Fruit fly (Drosophila melanogaster) whole organism, wandering third instar larva: ENCODE results near the gene CG17344.

Experiments used
- Abd-B ChIP-seq: fragments of >200 bp; optimal IDR thresholded peaks from 2 replicates; lab custom pipeline; 2017; ENCODE audit warnings: missing biosample characterization, missing genetic modification characterization
- CG32264 ChIP-seq: fragments of 200-800 bp; sonication (Bioruptor generic); optimal IDR thresholded peaks from 2 replicates; lab custom pipeline; 2016; ENCODE audit warnings: missing biosample characterization, missing genetic modification characterization
- CrebA ChIP-seq: fragments of 200-800 bp; sonication (Bioruptor generic); optimal IDR thresholded peaks from 2 replicates; lab custom pipeline; 2016; ENCODE audit warnings: missing biosample characterization, mild to moderate bottlenecking, missing genetic modification characterization, borderline replicate concordance
- Dfd ChIP-seq: fragments of >200 bp; optimal IDR thresholded peaks from 2 replicates; lab custom pipeline; 2017; ENCODE audit warnings: missing biosample characterization, missing genetic modification characterization
- Dif ChIP-seq: fragments of 200-275, 200-300 bp; sonication (Bioruptor generic); optimal IDR thresholded peaks from 2 replicates; lab custom pipeline; 2018; ENCODE audit warnings: missing biosample characterization, missing genetic modification characterization; ENCODE audit not compliant: partially characterized antibody
- HLH106 ChIP-seq: fragments of 200-800 bp; optimal IDR thresholded peaks from 3 replicates; lab custom pipeline; 2019; ENCODE audit warnings: missing biosample characterization, mild to moderate bottlenecking, missing genetic modification characterization, moderate library complexity
- Hr78 ChIP-seq: fragments of >200 bp; optimal IDR thresholded peaks from 2 replicates; lab custom pipeline; 2017; ENCODE audit warnings: missing biosample characterization, missing genetic modification characterization
- Hr83 ChIP-seq: fragments of 200-300 bp; sonication (Bioruptor generic); optimal IDR thresholded peaks from 2 replicates; lab custom pipeline; 2016; ENCODE audit warnings: missing biosample characterization, mild to moderate bottlenecking, missing genetic modification characterization, moderate library complexity; ENCODE audit not compliant: poor library complexity, severe bottlenecking
- Mio ChIP-seq: sonication (Bioruptor generic); optimal IDR thresholded peaks from 2 replicates; lab custom pipeline; 2016; ENCODE audit warnings: missing biosample characterization, missing genetic modification characterization
- Myc ChIP-seq: fragments of >200 bp; optimal IDR thresholded peaks from 2 replicates; lab custom pipeline; 2017
- OdsH ChIP-seq: fragments of 200-800 bp; sonication (Bioruptor generic); optimal IDR thresholded peaks from 2 replicates; lab custom pipeline; 2016; ENCODE audit warnings: missing biosample characterization, mild to moderate bottlenecking, missing genetic modification characterization
- Rel ChIP-seq, 2 experiments: fragments of 200-800 bp; sonication (Bioruptor generic) in 1 of 2; optimal IDR thresholded peaks; 2 replicates in 1 of 2; 3 replicates in 1 of 2; lab custom pipeline; 2016 to 2019; ENCODE audit warnings: mild to moderate bottlenecking in 2 of 2, missing biosample characterization in 2 of 2, missing genetic modification characterization in 2 of 2, moderate library complexity in 1 of 2
- Sp1 ChIP-seq: fragments of 200-800 bp; sonication (Bioruptor generic); optimal IDR thresholded peaks from 3 replicates; lab custom pipeline; 2019; ENCODE audit warnings: missing biosample characterization, mild to moderate bottlenecking, missing genetic modification characterization, moderate library complexity
- Vsx2 ChIP-seq: fragments of 200-300, 225-300 bp; sonication (Bioruptor generic); optimal IDR thresholded peaks from 2 replicates; lab custom pipeline; 2018; ENCODE audit warnings: missing biosample characterization, missing genetic modification characterization; ENCODE audit not compliant: partially characterized antibody
- brk ChIP-seq: fragments of 200-800 bp; sonication (Bioruptor generic); optimal IDR thresholded peaks from 2 replicates; lab custom pipeline; 2016; ENCODE audit warnings: missing biosample characterization, mild to moderate bottlenecking, missing genetic modification characterization
- dl ChIP-seq, 2 experiments: fragments of 175-275, 200-275 bp in 1 of 2; fragments of 200-275 bp in 1 of 2; sonication (Bioruptor generic); optimal IDR thresholded peaks; lab custom pipeline; 2018; ENCODE audit warnings: mild to moderate bottlenecking in 2 of 2, missing biosample characterization in 2 of 2, missing genetic modification characterization in 2 of 2, moderate library complexity in 2 of 2; ENCODE audit not compliant: partially characterized antibody in 2 of 2, insufficient read depth in 1 of 2
- dmrt93B ChIP-seq: fragments of 200-800 bp; sonication (Bioruptor generic); optimal IDR thresholded peaks from 2 replicates; lab custom pipeline; 2018; ENCODE audit warnings: missing biosample characterization, mild to moderate bottlenecking, missing genetic modification characterization
- dsf ChIP-seq: sonication (Bioruptor generic); optimal IDR thresholded peaks from 2 replicates; lab custom pipeline; 2016; ENCODE audit warnings: missing biosample characterization, missing genetic modification characterization, borderline replicate concordance
- ey ChIP-seq: fragments of 200-800 bp; sonication (Bioruptor generic); optimal IDR thresholded peaks from 2 replicates; lab custom pipeline; 2016; ENCODE audit warnings: missing biosample characterization, missing genetic modification characterization
- foxo ChIP-seq, 2 experiments: fragments of 200-800 bp; sonication (Bioruptor generic); optimal IDR thresholded peaks; 2 replicates in 1 of 2; 3 replicates in 1 of 2; lab custom pipeline; 2016 to 2017; ENCODE audit warnings: missing biosample characterization in 2 of 2, missing genetic modification characterization in 2 of 2
- fru ChIP-seq: fragments of 200-800 bp; sonication (Bioruptor generic); optimal IDR thresholded peaks from 3 replicates; lab custom pipeline; 2016; ENCODE audit warnings: missing biosample characterization, mild to moderate bottlenecking, missing genetic modification characterization
- h ChIP-seq: fragments of 200-800 bp; sonication (Bioruptor generic); optimal IDR thresholded peaks from 3 replicates; lab custom pipeline; 2016; ENCODE audit warnings: missing biosample characterization, mild to moderate bottlenecking, missing genetic modification characterization
- jim ChIP-seq: fragments of 175-275, 200-325 bp; sonication (Bioruptor generic); optimal IDR thresholded peaks from 2 replicates; lab custom pipeline; 2016; ENCODE audit warnings: missing biosample characterization, mild to moderate bottlenecking, missing genetic modification characterization
- lola ChIP-seq: fragments of >200 bp; optimal IDR thresholded peaks from 2 replicates; lab custom pipeline; 2017; ENCODE audit warnings: missing biosample characterization, missing genetic modification characterization
- psq ChIP-seq: fragments of 200-800 bp; sonication (Bioruptor generic); optimal IDR thresholded peaks from 3 replicates; lab custom pipeline; 2017; ENCODE audit warnings: missing biosample characterization, mild to moderate bottlenecking, missing genetic modification characterization, moderate library complexity
- sv ChIP-seq: fragments of 200-800 bp; sonication (Bioruptor generic); optimal IDR thresholded peaks from 3 replicates; lab custom pipeline; 2016; ENCODE audit warnings: missing biosample characterization, missing genetic modification characterization
- tai ChIP-seq: sonication (Bioruptor generic); optimal IDR thresholded peaks from 2 replicates; lab custom pipeline; 2016; ENCODE audit warnings: missing biosample characterization, missing genetic modification characterization
- usp ChIP-seq: fragments of >200 bp; optimal IDR thresholded peaks from 2 replicates; lab custom pipeline; 2017; ENCODE audit warnings: missing biosample characterization, missing genetic modification characterization
- woc ChIP-seq: sonication (Bioruptor generic); optimal IDR thresholded peaks from 2 replicates; lab custom pipeline; 2016; ENCODE audit warnings: missing biosample characterization, mild to moderate bottlenecking, missing genetic modification characterization

The CG17344 gene

DNA sequence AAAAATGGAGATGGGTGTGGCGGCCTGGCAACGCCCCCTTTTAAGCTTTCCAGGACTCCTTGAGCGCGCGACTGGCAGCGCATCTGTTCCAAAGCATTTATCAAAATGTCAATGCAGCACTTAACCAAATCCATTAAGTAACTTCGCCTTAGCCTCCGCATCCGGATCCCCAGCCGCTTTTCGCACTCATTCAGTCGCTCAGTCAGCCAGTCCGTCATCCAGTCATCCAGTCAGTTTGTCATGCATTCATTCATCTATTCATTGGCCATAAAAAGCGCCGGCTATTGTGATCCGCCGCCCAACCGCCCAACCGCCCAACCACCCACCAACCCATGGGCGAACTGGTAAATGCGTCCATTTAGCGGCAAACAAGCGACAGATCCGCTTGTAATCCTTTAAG is 12.9 kb upstream of the CG17344 start:
- no peak for TF ChIP-seq OdsH (GFP tag; lab: Kevin White, UChicago)

- no peak for TF ChIP-seq woc (GFP tag; lab: Kevin White, UChicago)
- TF ChIP-seq OdsH (GFP tag; lab: Kevin White, UChicago): no peak
- TF ChIP-seq foxo (GFP tag; optimal IDR thresholded peaks at IDR 0.05; lab: Kevin White, UChicago): no peak
- TF ChIP-seq psq (GFP tag; lab: Kevin White, UChicago): no peak
- TF ChIP-seq dl (GFP tag; optimal IDR thresholded peaks at IDR 0.05; lab: Kevin White, UChicago; ENCODE audit: insufficient read depth in 1 of 2, partially characterized antibody in 2 of 2): no peak
- no peak for TF ChIP-seq Mio (GFP tag; lab: Kevin White, UChicago)
- no peak for TF ChIP-seq dmrt93B (GFP tag; lab: Kevin White, UChicago)
- no peak for TF ChIP-seq HLH106 (tag; lab: Kevin White, UChicago)
- TF ChIP-seq CG32264 (GFP tag; lab: Kevin White, UChicago): no peak
- TF ChIP-seq CrebA (GFP tag; lab: Kevin White, UChicago): no peak
- no peak for TF ChIP-seq h (GFP tag; lab: Kevin White, UChicago)
Observed at dm6 chr2L:19089385-19089784, 12.5 kb upstream of the CG17344 start.

dm6 chr2L:19093868-19094267 is 8.0 kb upstream of the CG17344 start:
- TF ChIP-seq Mio (GFP tag; lab: Kevin White, UChicago) (no peak), tai (GFP tag; lab: Kevin White, UChicago) (no peak), woc (GFP tag; lab: Kevin White, UChicago) (no peak), Dif (no peak), brk (GFP tag; lab: Kevin White, UChicago) (no peak), OdsH (GFP tag; lab: Kevin White, UChicago) (no peak), ey (GFP tag; lab: Kevin White, UChicago) (no peak), Rel (GFP tag; optimal IDR thresholded peaks at IDR 0.05; lab: Kevin White, UChicago) (no peak), Rel (tag; optimal IDR thresholded peaks at IDR 0.05; lab: Kevin White, UChicago) (no peak), dl (GFP tag; optimal IDR thresholded peaks at IDR 0.05; lab: Kevin White, UChicago; ENCODE audit: insufficient read depth in 1 of 2, partially characterized antibody in 2 of 2) (no peak), Hr83 (no peak)

dm6 chr2L:19096361-19096760 is 5.5 kb upstream of the CG17344 start:
- TF ChIP-seq dsf (GFP tag; lab: Kevin White, UChicago): no peak
- TF ChIP-seq h (GFP tag; lab: Kevin White, UChicago): no peak
- no peak for TF ChIP-seq lola (GFP tag; lab: Kevin White, UChicago)
- no peak for TF ChIP-seq psq (GFP tag; lab: Kevin White, UChicago)
- TF ChIP-seq foxo (GFP tag; optimal IDR thresholded peaks at IDR 0.05; lab: Kevin White, UChicago): no peak
- no peak for TF ChIP-seq Abd-B (GFP tag; lab: Kevin White, UChicago)
- TF ChIP-seq brk (GFP tag; lab: Kevin White, UChicago): no peak
- TF ChIP-seq dmrt93B (GFP tag; lab: Kevin White, UChicago): no peak
- no peak for TF ChIP-seq jim (GFP tag; lab: Kevin White, UChicago)
- no peak for TF ChIP-seq Hr78 (GFP tag; lab: Kevin White, UChicago)
- no peak for TF ChIP-seq Vsx2 (GFP tag; lab: Kevin White, UChicago)
- no peak for TF ChIP-seq Myc (lab: Kevin White, UChicago)
- no peak for TF ChIP-seq fru (GFP tag; lab: Kevin White, UChicago)
- TF ChIP-seq CrebA (GFP tag; lab: Kevin White, UChicago): no peak
- TF ChIP-seq Rel (GFP tag; optimal IDR thresholded peaks at IDR 0.05; lab: Kevin White, UChicago): no peak
- no peak for TF ChIP-seq Rel (tag; optimal IDR thresholded peaks at IDR 0.05; lab: Kevin White, UChicago)
- TF ChIP-seq ey (GFP tag; lab: Kevin White, UChicago): no peak
- no peak for TF ChIP-seq Sp1 (GFP tag; lab: Kevin White, UChicago)
- TF ChIP-seq Dfd (GFP tag; lab: Kevin White, UChicago): no peak
- TF ChIP-seq sv (GFP tag; lab: Kevin White, UChicago): no peak

dm6 chr2L:19097374-19097773 is 4.5 kb upstream of the CG17344 start:
- no peak for TF ChIP-seq usp (GFP tag; lab: Kevin White, UChicago)
- no peak for TF ChIP-seq Hr78 (GFP tag; lab: Kevin White, UChicago)
- TF ChIP-seq Sp1 (GFP tag; lab: Kevin White, UChicago): no peak
- TF ChIP-seq h (GFP tag; lab: Kevin White, UChicago): no peak
- TF ChIP-seq tai (GFP tag; lab: Kevin White, UChicago): no peak
- TF ChIP-seq dsf (GFP tag; lab: Kevin White, UChicago): no peak
